Fruit fly (Drosophila melanogaster) Kc167 (cell line): ENCODE results near the gene CG14143.

Source experiments
- Myc ChIP-seq: fragments of >200 bp; optimal IDR thresholded peaks from 2 replicates; lab custom pipeline; 2017; ENCODE audit warnings: missing external identifiers
- Sin3A ChIP-seq: fragments of >200 bp; optimal IDR thresholded peaks from 2 replicates; lab custom pipeline; 2018; ENCODE audit warnings: missing external identifiers
- h ChIP-seq: fragments of >200 bp; optimal IDR thresholded peaks from 3 replicates; lab custom pipeline; 2018; ENCODE audit warnings: missing external identifiers
- insv ChIP-seq: fragments of >200 bp; optimal IDR thresholded peaks from 3 replicates; lab custom pipeline; 2018; ENCODE audit warnings: missing external identifiers
- psq ChIP-seq: fragments of >200 bp; optimal IDR thresholded peaks from 2 replicates; lab custom pipeline; 2017; ENCODE audit warnings: missing external identifiers
- ttk ChIP-seq: sonication (Bioruptor generic); optimal IDR thresholded peaks from 2 replicates; lab custom pipeline; 2017; ENCODE audit warnings: missing external identifiers

DNA sequence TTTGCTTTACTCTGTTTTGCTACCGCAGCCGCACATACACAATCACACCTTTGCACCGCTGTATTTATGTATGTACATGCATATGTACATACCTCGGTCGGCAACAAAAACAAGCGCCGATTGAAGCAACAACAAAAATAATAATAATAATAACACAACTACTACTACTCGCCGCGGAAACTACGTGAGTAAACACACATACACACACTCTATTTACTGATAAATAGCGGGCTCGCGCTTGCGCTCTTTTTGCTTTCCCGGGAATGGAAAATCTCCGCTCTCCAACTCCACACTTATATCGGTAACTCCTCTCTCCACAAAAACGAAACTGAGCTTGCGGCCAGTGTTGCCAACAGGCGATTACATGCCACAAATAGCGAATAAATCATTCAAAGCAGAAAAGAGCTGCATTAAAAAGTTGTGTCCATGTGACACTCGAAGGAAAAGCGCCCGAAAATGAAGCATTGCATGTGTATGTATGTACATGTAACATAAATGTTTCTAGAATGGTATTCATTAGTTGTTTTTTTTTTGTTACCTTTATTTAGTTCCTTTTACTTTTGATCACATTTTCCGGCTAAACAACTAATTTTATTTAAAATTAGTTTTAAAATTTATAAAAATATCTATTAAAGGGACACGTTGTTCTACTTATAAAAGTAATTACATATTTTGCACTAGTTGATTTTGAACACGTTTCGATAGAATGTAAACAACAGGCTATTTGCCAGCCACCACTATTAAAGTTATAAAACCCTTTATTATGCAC, 16.0 kb upstream of the CG14143 start:
- TF ChIP-seq psq (lab: Kevin White, UChicago): no peak
- no peak for TF ChIP-seq h (lab: Kevin White, UChicago)
- no peak for TF ChIP-seq Sin3A (lab: Kevin White, UChicago)
- TF ChIP-seq Myc (lab: Kevin White, UChicago): no peak
- no peak for TF ChIP-seq insv (lab: Kevin White, UChicago)
- no peak for TF ChIP-seq ttk (lab: Kevin White, UChicago)
